Fruit fly (Drosophila melanogaster) whole organism, wandering third instar larva: ENCODE results near the gene CG8206.
A peak's percentile ranks its signal among the peaks of the same experiment; 100 is the strongest.

Experiments
- Abd-B ChIP-seq: fragments of >200 bp; optimal IDR thresholded peaks from 2 replicates; lab custom pipeline; 2017; ENCODE audit warnings: missing biosample characterization, missing genetic modification characterization
- CrebA ChIP-seq: fragments of 200-800 bp; sonication (Bioruptor generic); optimal IDR thresholded peaks from 2 replicates; lab custom pipeline; 2016; ENCODE audit warnings: missing biosample characterization, mild to moderate bottlenecking, missing genetic modification characterization, borderline replicate concordance
- Hr78 ChIP-seq: fragments of >200 bp; optimal IDR thresholded peaks from 2 replicates; lab custom pipeline; 2017; ENCODE audit warnings: missing biosample characterization, missing genetic modification characterization
- Hr83 ChIP-seq: fragments of 200-300 bp; sonication (Bioruptor generic); optimal IDR thresholded peaks from 2 replicates; lab custom pipeline; 2016; ENCODE audit warnings: missing biosample characterization, mild to moderate bottlenecking, missing genetic modification characterization, moderate library complexity; ENCODE audit not compliant: poor library complexity, severe bottlenecking
- Mio ChIP-seq: sonication (Bioruptor generic); optimal IDR thresholded peaks from 2 replicates; lab custom pipeline; 2016; ENCODE audit warnings: missing biosample characterization, missing genetic modification characterization
- Myc ChIP-seq: fragments of >200 bp; optimal IDR thresholded peaks from 2 replicates; lab custom pipeline; 2017
- OdsH ChIP-seq: fragments of 200-800 bp; sonication (Bioruptor generic); optimal IDR thresholded peaks from 2 replicates; lab custom pipeline; 2016; ENCODE audit warnings: missing biosample characterization, mild to moderate bottlenecking, missing genetic modification characterization
- br ChIP-seq: fragments of 200-800 bp; sonication (Bioruptor generic); optimal IDR thresholded peaks from 2 replicates; lab custom pipeline; 2016; ENCODE audit warnings: missing biosample characterization, missing genetic modification characterization
- brk ChIP-seq: fragments of 200-800 bp; sonication (Bioruptor generic); optimal IDR thresholded peaks from 2 replicates; lab custom pipeline; 2016; ENCODE audit warnings: missing biosample characterization, mild to moderate bottlenecking, missing genetic modification characterization
- fru ChIP-seq: fragments of 200-800 bp; sonication (Bioruptor generic); optimal IDR thresholded peaks from 3 replicates; lab custom pipeline; 2016; ENCODE audit warnings: missing biosample characterization, mild to moderate bottlenecking, missing genetic modification characterization
- pan ChIP-seq: fragments of >200 bp; optimal IDR thresholded peaks from 2 replicates; lab custom pipeline; 2017
- tai ChIP-seq: sonication (Bioruptor generic); optimal IDR thresholded peaks from 2 replicates; lab custom pipeline; 2016; ENCODE audit warnings: missing biosample characterization, missing genetic modification characterization
- usp ChIP-seq: fragments of >200 bp; optimal IDR thresholded peaks from 2 replicates; lab custom pipeline; 2017; ENCODE audit warnings: missing biosample characterization, missing genetic modification characterization

DNA sequence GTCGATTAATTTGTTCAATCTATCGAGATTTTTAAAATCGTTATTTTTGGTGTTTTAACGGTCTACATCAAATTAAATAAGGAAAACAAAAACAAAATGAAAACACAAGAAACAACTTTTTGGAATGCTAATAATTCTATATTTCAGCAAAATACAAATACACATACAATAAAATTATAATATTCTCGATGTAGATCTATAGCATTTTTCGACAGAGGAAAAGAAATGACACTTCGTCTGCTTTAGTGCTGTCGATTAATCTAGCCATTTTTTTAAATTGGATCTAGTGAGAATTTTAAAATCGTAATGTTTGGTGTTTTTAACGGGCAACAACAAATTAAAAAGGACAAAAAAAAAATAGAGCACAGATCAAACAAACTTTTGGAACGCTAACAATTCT, 1.9 kb upstream of the CG8206 start, which contains the start of gene Arp6:
- TF ChIP-seq OdsH (GFP tag; lab: Kevin White, UChicago) (no peak), usp (no peak), pan (lab: Kevin White, UChicago) (no peak), br (GFP tag; lab: Kevin White, UChicago) (no peak), Mio (no peak), Abd-B (GFP tag; lab: Kevin White, UChicago) (no peak), fru (GFP tag; lab: Kevin White, UChicago) (no peak), Myc (lab: Kevin White, UChicago) (peak; percentile 81), Hr83 (GFP tag; lab: Kevin White, UChicago) (no peak), Hr78 (GFP tag; lab: Kevin White, UChicago) (no peak), CrebA (GFP tag; lab: Kevin White, UChicago) (no peak), brk (GFP tag; lab: Kevin White, UChicago) (no peak), tai (GFP tag; lab: Kevin White, UChicago) (no peak)
